Fruit fly (Drosophila melanogaster): ENCODE data around the gene Ncc69.
A peak's percentile ranks its signal among the peaks of the same experiment; 100 is the strongest.

The Ncc69 gene

dm6 chr3L:12410472-12411213 lies 19.4 kb upstream of the Ncc69 start:
- TF ChIP-seq CG11902 (GFP tag; optimal IDR thresholded peaks at IDR 0.05) (peak; percentile 48), pdm3 (GFP tag; optimal IDR thresholded peaks at IDR 0.05) (no peak), CG10669 (GFP tag; optimal IDR thresholded peaks at IDR 0.05) (peak; percentile 57), CG8319 (GFP tag; optimal IDR thresholded peaks at IDR 0.05) (peak; percentile 61), Eip93F (GFP tag; optimal IDR thresholded peaks at IDR 0.05) (no peak), Sox14 (GFP tag; optimal IDR thresholded peaks at IDR 0.05) (peak; percentile 70), CG8632 (GFP tag; optimal IDR thresholded peaks at IDR 0.05) (peak; percentile 56), svp (GFP tag) (peak; percentile 80), fd85E (GFP tag; optimal IDR thresholded peaks at IDR 0.05) (no peak), Lpt (GFP tag; optimal IDR thresholded peaks at IDR 0.05) (no peak), acj6 (GFP tag; optimal IDR thresholded peaks at IDR 0.05) (peak; percentile 55), Hr4 (GFP tag; optimal IDR thresholded peaks at IDR 0.05) (no peak), fkh (GFP tag; optimal IDR thresholded peaks at IDR 0.05) (no peak), Eip75B (GFP tag; optimal IDR thresholded peaks at IDR 0.05) (peak; percentile 50), Sox15 (GFP tag; optimal IDR thresholded peaks at IDR 0.05) (peak; percentile 53), CG11294 (GFP tag; IDR thresholded peaks at IDR 0.05) (no peak), dsx (GFP tag; optimal IDR thresholded peaks at IDR 0.05; ENCODE audit: poor library complexity, severe bottlenecking) (no peak), cyc (GFP tag; optimal IDR thresholded peaks at IDR 0.05) (peak; percentile 65), CG3919 (GFP tag; optimal IDR thresholded peaks at IDR 0.05) (peak; percentile 68), CG11762 (GFP tag; optimal IDR thresholded peaks at IDR 0.05; ENCODE audit: insufficient read depth) (peak; percentile 61), CG8119 (GFP tag; IDR thresholded peaks at IDR 0.05) (no peak), eg (GFP tag; IDR thresholded peaks at IDR 0.05) (no peak), CG9139 (GFP tag; optimal IDR thresholded peaks at IDR 0.05) (peak; percentile 7), CG31627 (GFP tag; optimal IDR thresholded peaks at IDR 0.05) (peak; percentile 78), net (GFP tag; optimal IDR thresholded peaks at IDR 0.05) (peak; percentile 60), CG6792 (GFP tag; optimal IDR thresholded peaks at IDR 0.05) (peak; percentile 51), CG15336 (GFP tag; IDR thresholded peaks at IDR 0.05) (no peak), CG3032 (tag; optimal IDR thresholded peaks at IDR 0.05) (peak; percentile 59), CG32006 (GFP tag; optimal IDR thresholded peaks at IDR 0.05) (peak; percentile 44), vri (GFP tag; optimal IDR thresholded peaks at IDR 0.05) (peak; percentile 67), CG34406 (GFP tag; optimal IDR thresholded peaks at IDR 0.05) (peak; percentile 71), Ets96B (tag; optimal IDR thresholded peaks at IDR 0.05) (peak; percentile 42), ss (GFP tag; optimal IDR thresholded peaks at IDR 0.05) (peak in 1 of 2 experiments; percentile 47), Hr38 (GFP tag; optimal IDR thresholded peaks at IDR 0.05) (no peak), topi (GFP tag; optimal IDR thresholded peaks at IDR 0.05) (peak; percentile 79), salr (GFP tag; optimal IDR thresholded peaks at IDR 0.05) (peak in 1 of 2 experiments; percentile 39), Gug (GFP tag; IDR thresholded peaks at IDR 0.05) (no peak), Eip78C (GFP tag) (peak; percentile 89), CG6808 (GFP tag; optimal IDR thresholded peaks at IDR 0.05) (peak; percentile 35), CG1621 (tag; optimal IDR thresholded peaks at IDR 0.05) (no peak), OdsH (GFP tag; optimal IDR thresholded peaks at IDR 0.05) (peak; percentile 68), fd59A (GFP tag; optimal IDR thresholded peaks at IDR 0.05) (peak; percentile 43), CG6163 (GFP tag; IDR thresholded peaks at IDR 0.05) (0 out of 3 replicates have a peak, but pooled peaks have one; percentile 26), Smox (GFP tag; optimal IDR thresholded peaks at IDR 0.05) (no peak), CG6854 (GFP tag; optimal IDR thresholded peaks at IDR 0.05) (no peak), CG7368 (GFP tag; optimal IDR thresholded peaks at IDR 0.05) (peak; percentile 45), esn (GFP tag; optimal IDR thresholded peaks at IDR 0.05) (peak; percentile 78), Blimp-1 (GFP tag; optimal IDR thresholded peaks at IDR 0.05) (peak; percentile 30), achi (GFP tag; optimal IDR thresholded peaks at IDR 0.05) (peak; percentile 40), Ets21C (GFP tag; optimal IDR thresholded peaks at IDR 0.05) (peak; percentile 56), dac (GFP tag; optimal IDR thresholded peaks at IDR 0.05) (no peak)
